Fruit fly (Drosophila melanogaster) whole organism, pupa: ENCODE results near the gene CG32551.

Source experiments
- CG10348 ChIP-seq: fragments of 200-800 bp; sonication (Bioruptor generic); IDR thresholded peaks from 2 replicates; pipeline ENCODE4 v1.3.6; 2022; ENCODE audit warnings: missing biosample characterization, missing genetic modification characterization
- CG12605 ChIP-seq: fragments of 200-800 bp; sonication (Bioruptor generic); IDR thresholded peaks from 2 replicates; pipeline ENCODE4 v1.3.6; 2022; ENCODE audit warnings: missing biosample characterization, missing genetic modification characterization
- CG14655 ChIP-seq: fragments of 200-800 bp; sonication (Bioruptor generic); optimal IDR thresholded peaks from 3 replicates; lab custom pipeline; 2017; ENCODE audit warnings: mild to moderate bottlenecking, missing biosample characterization, missing genetic modification reagents, missing genetic modification characterization
- CG34367 ChIP-seq: fragments of 200-800 bp; sonication (Bioruptor generic); optimal IDR thresholded peaks from 2 replicates; lab custom pipeline; 2018; ENCODE audit warnings: missing biosample characterization, mild to moderate bottlenecking, missing genetic modification characterization
- CG4496 ChIP-seq: fragments of 200-800 bp; sonication (Bioruptor generic); IDR thresholded peaks from 3 replicates; pipeline ENCODE4 v1.3.6; 2022; ENCODE audit warnings: missing biosample characterization, missing genetic modification characterization
- CG8301 ChIP-seq: fragments of 200-800 bp; sonication (Bioruptor generic); optimal IDR thresholded peaks from 2 replicates; lab custom pipeline; 2018; ENCODE audit warnings: missing biosample characterization, mild to moderate bottlenecking, missing genetic modification characterization
- CG9948 ChIP-seq: fragments of 200-800 bp; sonication (Bioruptor generic); optimal IDR thresholded peaks from 2 replicates; lab custom pipeline; 2018; ENCODE audit warnings: missing biosample characterization, mild to moderate bottlenecking, missing genetic modification characterization, moderate library complexity
- EcR ChIP-seq: fragments of 200-800 bp; sonication (Bioruptor generic); optimal IDR thresholded peaks from 3 replicates; lab custom pipeline; 2019; ENCODE audit warnings: missing biosample characterization, missing genetic modification characterization, mild to moderate bottlenecking, moderate library complexity, missing genetic modification reagents
- Pif1A ChIP-seq: fragments of 200-800 bp; sonication (Bioruptor generic); optimal IDR thresholded peaks from 3 replicates; lab custom pipeline; 2016; ENCODE audit warnings: missing biosample characterization, missing genetic modification characterization
- fd96Ca ChIP-seq: fragments of 200-800 bp; sonication (Bioruptor generic); IDR thresholded peaks from 3 replicates; pipeline ENCODE4 v1.3.6; 2022; ENCODE audit warnings: missing biosample characterization, missing genetic modification characterization
- gl ChIP-seq: fragments of 200-800 bp; sonication (Bioruptor generic); optimal IDR thresholded peaks from 2 replicates; lab custom pipeline; 2018; ENCODE audit warnings: missing biosample characterization, mild to moderate bottlenecking, missing genetic modification characterization
- rn ChIP-seq: fragments of 200-800 bp; sonication (Bioruptor generic); IDR thresholded peaks from 2 replicates; pipeline ENCODE4 v1.3.6; 2022; ENCODE audit warnings: missing biosample characterization, missing genetic modification characterization

DNA sequence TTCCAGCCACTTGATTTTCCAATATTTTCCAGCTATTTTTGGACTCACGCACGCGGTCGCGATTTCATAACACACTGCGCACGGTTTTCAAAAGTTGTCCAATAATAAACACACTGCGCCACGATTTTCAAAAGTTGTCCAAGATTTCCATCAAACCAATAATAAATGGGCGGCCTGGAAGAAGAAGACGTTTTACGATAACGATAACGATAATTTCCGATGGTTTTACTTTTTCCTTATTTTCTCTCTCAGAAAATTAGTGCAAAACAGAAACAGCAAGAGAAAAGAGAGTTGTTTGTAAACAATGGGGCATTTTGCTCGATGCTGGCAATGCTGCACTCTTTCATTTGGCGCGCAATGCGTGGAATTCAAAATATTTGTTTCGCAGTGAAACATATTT is 28.7 kb upstream of the CG32551 start, which contains the start of gene Nt5b:
- TF ChIP-seq CG10348 (no peak), CG12605 (GFP tag; lab: Robert Waterston, UW) (peak; percentile 39; the same call in 1 of the 2 replicates), CG34367 (tag; lab: Kevin White, UChicago) (no peak), CG9948 (tag; lab: Kevin White, UChicago) (no peak), gl (tag; lab: Kevin White, UChicago) (no peak), CG8301 (no peak), CG14655 (GFP tag; lab: Kevin White, UChicago) (no peak), rn (GFP tag; lab: Robert Waterston, UW) (no peak), Pif1A (no peak), CG4496 (GFP tag; lab: Robert Waterston, UW) (peak; percentile 13; the same call in 1 of the 3 replicates), EcR (GFP tag; lab: Kevin White, UChicago) (no peak), fd96Ca (no peak)
